Fruit fly (Drosophila melanogaster): ENCODE results near the gene Cyp12c1.

DNA sequence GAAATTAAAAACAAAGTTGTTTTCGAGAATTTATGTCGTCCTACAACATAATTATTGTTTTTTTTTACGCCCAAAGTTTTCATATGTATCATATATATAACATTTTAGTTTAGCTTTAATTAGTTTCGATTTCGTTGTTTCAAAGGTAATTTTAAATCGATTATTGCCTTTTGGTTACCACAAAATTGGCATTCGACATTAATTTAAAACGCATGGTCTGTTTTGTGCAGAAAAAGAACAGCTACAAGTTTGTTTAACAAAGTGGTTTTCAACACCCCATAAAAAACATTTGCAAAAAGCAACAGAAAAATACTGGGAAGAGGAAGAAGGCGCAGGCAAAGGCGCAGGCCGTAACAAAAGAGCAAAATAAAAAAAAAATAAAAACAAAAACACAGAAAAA lies 47.6 kb downstream of the Cyp12c1 start:
- TF ChIP-seq psq (optimal IDR thresholded peaks at IDR 0.05) (no peak), EcR (GFP tag; optimal IDR thresholded peaks at IDR 0.05) (no peak), usp (GFP tag; optimal IDR thresholded peaks at IDR 0.05) (no peak)

Data from whole organism.